Fruit fly (Drosophila melanogaster): ENCODE measurements around the gene pn.

Gene pn

dm6 chrX:2196086-2196732 is 15.2 kb downstream of the pn start:
- TF ChIP-seq Sox15 (GFP tag; optimal IDR thresholded peaks at IDR 0.05) (no peak), CG31627 (GFP tag; optimal IDR thresholded peaks at IDR 0.05) (peak; percentile 48), ss (GFP tag; optimal IDR thresholded peaks at IDR 0.05) (peak; percentile 2 to 27), CG4318 (GFP tag; optimal IDR thresholded peaks at IDR 0.05) (no peak), Gug (GFP tag; IDR thresholded peaks at IDR 0.05) (peak; percentile 38; the same call in 1 of the 2 replicates), net (GFP tag; optimal IDR thresholded peaks at IDR 0.05) (peak; percentile 30), OdsH (GFP tag; optimal IDR thresholded peaks at IDR 0.05) (peak; percentile 52), Hr39 (GFP tag; optimal IDR thresholded peaks at IDR 0.05) (peak; percentile 70), CG6808 (GFP tag; optimal IDR thresholded peaks at IDR 0.05) (peak; percentile 19), Blimp-1 (GFP tag; optimal IDR thresholded peaks at IDR 0.05) (no peak), lz (GFP tag; optimal IDR thresholded peaks at IDR 0.05) (peak; percentile 47), Ets96B (tag; optimal IDR thresholded peaks at IDR 0.05) (peak; percentile 12), fd85E (GFP tag; optimal IDR thresholded peaks at IDR 0.05) (no peak), CG6276 (GFP tag; optimal IDR thresholded peaks at IDR 0.05) (peak; percentile 1), dsx (GFP tag; optimal IDR thresholded peaks at IDR 0.05; ENCODE audit: poor library complexity, severe bottlenecking) (no peak), Eip78C (GFP tag) (peak; percentile 77), esn (GFP tag; optimal IDR thresholded peaks at IDR 0.05) (peak; percentile 56), Hr4 (GFP tag; optimal IDR thresholded peaks at IDR 0.05) (peak; percentile 47), Sox14 (GFP tag; optimal IDR thresholded peaks at IDR 0.05) (peak; percentile 27), CG1621 (tag; optimal IDR thresholded peaks at IDR 0.05) (no peak), vri (GFP tag; optimal IDR thresholded peaks at IDR 0.05) (peak; percentile 90), acj6 (GFP tag; optimal IDR thresholded peaks at IDR 0.05) (peak; percentile 40), CG8319 (GFP tag; optimal IDR thresholded peaks at IDR 0.05) (no peak), CG8119 (GFP tag; IDR thresholded peaks at IDR 0.05) (peak; percentile 53; the same call in 2 of the 3 replicates), CG3032 (tag; optimal IDR thresholded peaks at IDR 0.05) (peak; percentile 8), CG11762 (GFP tag; optimal IDR thresholded peaks at IDR 0.05; ENCODE audit: insufficient read depth) (peak; percentile 26), spab (GFP tag; optimal IDR thresholded peaks at IDR 0.05) (no peak), CG9139 (GFP tag; optimal IDR thresholded peaks at IDR 0.05) (no peak), CG6792 (GFP tag; optimal IDR thresholded peaks at IDR 0.05) (no peak), dac (GFP tag; optimal IDR thresholded peaks at IDR 0.05) (no peak), eg (GFP tag; IDR thresholded peaks at IDR 0.05) (peak; percentile 69; the same call in 1 of the 3 replicates), CG11294 (GFP tag; IDR thresholded peaks at IDR 0.05) (peak; percentile 44; the same call in 1 of the 2 replicates), CG6854 (GFP tag; optimal IDR thresholded peaks at IDR 0.05) (no peak), salr (GFP tag; optimal IDR thresholded peaks at IDR 0.05) (no peak), achi (GFP tag; optimal IDR thresholded peaks at IDR 0.05) (peak; percentile 27), CG16779 (tag; optimal IDR thresholded peaks at IDR 0.05) (no peak), Smox (GFP tag; optimal IDR thresholded peaks at IDR 0.05) (peak; percentile 51), fkh (GFP tag; optimal IDR thresholded peaks at IDR 0.05) (no peak), CG7368 (GFP tag; optimal IDR thresholded peaks at IDR 0.05) (peak; percentile 20), CG10669 (GFP tag; optimal IDR thresholded peaks at IDR 0.05) (peak; percentile 31), CG32006 (GFP tag; optimal IDR thresholded peaks at IDR 0.05) (peak; percentile 35), CG15336 (GFP tag; IDR thresholded peaks at IDR 0.05) (peak; percentile 49), Lpt (GFP tag; optimal IDR thresholded peaks at IDR 0.05) (peak; percentile 15), Sox102F (GFP tag; optimal IDR thresholded peaks at IDR 0.05) (peak; percentile 32), Eip93F (GFP tag; optimal IDR thresholded peaks at IDR 0.05) (no peak), fd59A (GFP tag; optimal IDR thresholded peaks at IDR 0.05) (no peak), Hr38 (GFP tag; optimal IDR thresholded peaks at IDR 0.05) (no peak), Met (GFP tag; optimal IDR thresholded peaks at IDR 0.05) (peak; percentile 56), pdm3 (GFP tag; optimal IDR thresholded peaks at IDR 0.05) (peak; percentile 35), CG8632 (GFP tag; optimal IDR thresholded peaks at IDR 0.05) (peak; percentile 0), svp (GFP tag) (peak; percentile 100)

Measured in whole organism, prepupa.